Fruit fly (Drosophila melanogaster) whole organism, embryonic: ENCODE results near the gene CG15642.
A peak's percentile ranks its signal among the peaks of the same experiment; 100 is the strongest.

Experiments
- BEAF-32 ChIP-seq: fragments of 200-800 bp; sonication (Bioruptor generic); optimal IDR thresholded peaks from 3 replicates; lab custom pipeline; 2017; ENCODE audit warnings: missing biosample characterization, missing genetic modification characterization, mild to moderate bottlenecking, moderate library complexity, missing genetic modification reagents
- Bgb ChIP-seq: fragments of 200-800 bp; sonication (Bioruptor generic); IDR thresholded peaks from 2 replicates; pipeline ENCODE4 v1.3.6; 2022; ENCODE audit warnings: missing biosample characterization, missing genetic modification characterization; ENCODE audit not compliant: partially characterized antibody
- CG10267 ChIP-seq: fragments of 200-800 bp; sonication (Bioruptor generic); optimal IDR thresholded peaks from 2 replicates; lab custom pipeline; 2018; ENCODE audit warnings: missing biosample characterization, mild to moderate bottlenecking, missing genetic modification characterization, moderate library complexity
- CG10366 ChIP-seq: fragments of 200-800 bp; sonication (Bioruptor generic); IDR thresholded peaks from 2 replicates; pipeline ENCODE4 v1.3.6; 2022; ENCODE audit warnings: missing biosample characterization, missing genetic modification characterization
- CG11398 ChIP-seq: fragments of 200-800 bp; sonication (Bioruptor generic); optimal IDR thresholded peaks from 2 replicates; lab custom pipeline; 2016; ENCODE audit warnings: missing biosample characterization, missing genetic modification characterization
- CG11456 ChIP-seq: fragments of 200-800 bp; sonication (Bioruptor generic); IDR thresholded peaks from 3 replicates; pipeline ENCODE4 v1.3.6; 2022; ENCODE audit warnings: missing biosample characterization, missing genetic modification characterization
- CG13287 ChIP-seq: fragments of 200-800 bp; sonication (Bioruptor generic); IDR thresholded peaks from 2 replicates; pipeline ENCODE4 v1.3.6; 2022; ENCODE audit warnings: missing biosample characterization, missing genetic modification characterization; ENCODE audit not compliant: partially characterized antibody
- CG14965 ChIP-seq: fragments of 200-800 bp; sonication (Bioruptor generic); optimal IDR thresholded peaks from 2 replicates; lab custom pipeline; 2016; ENCODE audit warnings: missing biosample characterization, missing genetic modification characterization, borderline replicate concordance
- CG15514 ChIP-seq: fragments of 200-800 bp; sonication (Bioruptor generic); optimal IDR thresholded peaks from 3 replicates; lab custom pipeline; 2017; ENCODE audit warnings: missing biosample characterization, missing genetic modification characterization, mild to moderate bottlenecking, moderate library complexity, missing genetic modification reagents
- CG16813 ChIP-seq: fragments of 200-800 bp; sonication (Bioruptor generic); IDR thresholded peaks from 3 replicates; pipeline ENCODE4 v1.3.6; 2022; ENCODE audit warnings: missing biosample characterization, missing genetic modification characterization; ENCODE audit not compliant: partially characterized antibody
- CG17802 ChIP-seq: fragments of 200-800 bp; sonication (Bioruptor generic); optimal IDR thresholded peaks from 2 replicates; lab custom pipeline; 2018; ENCODE audit warnings: missing biosample characterization, mild to moderate bottlenecking, missing genetic modification characterization, moderate library complexity
- CG1792 ChIP-seq: fragments of 200-800 bp; sonication (Bioruptor generic); optimal IDR thresholded peaks from 2 replicates; lab custom pipeline; 2016; ENCODE audit warnings: missing biosample characterization, missing genetic modification characterization
- CG18011 ChIP-seq: fragments of 200-800 bp; sonication (Bioruptor generic); optimal IDR thresholded peaks from 2 replicates; lab custom pipeline; 2017; ENCODE audit warnings: missing biosample characterization, missing genetic modification characterization, mild to moderate bottlenecking, moderate library complexity, missing genotype
- CG18619 ChIP-seq: fragments of 200-800 bp; sonication (Bioruptor generic); optimal IDR thresholded peaks from 3 replicates; lab custom pipeline; 2017; ENCODE audit warnings: missing biosample characterization, mild to moderate bottlenecking, missing genetic modification characterization
- CG2116 ChIP-seq: fragments of 200-800 bp; sonication (Bioruptor generic); optimal IDR thresholded peaks from 3 replicates; lab custom pipeline; 2018; ENCODE audit warnings: missing biosample characterization, mild to moderate bottlenecking, missing genetic modification characterization
- CG2202 ChIP-seq: fragments of 200-800 bp; sonication (Bioruptor generic); optimal IDR thresholded peaks from 2 replicates; lab custom pipeline; 2018; ENCODE audit warnings: missing biosample characterization, mild to moderate bottlenecking, missing genetic modification characterization
- CG2712 ChIP-seq: fragments of 200-800 bp; optimal IDR thresholded peaks from 3 replicates; lab custom pipeline; 2019; ENCODE audit warnings: missing biosample characterization, mild to moderate bottlenecking, missing genetic modification characterization, moderate library complexity
- CG3163 ChIP-seq: fragments of 200-800 bp; sonication (Bioruptor generic); optimal IDR thresholded peaks from 3 replicates; lab custom pipeline; 2016; ENCODE audit warnings: missing biosample characterization, missing genetic modification characterization
- CG3281 ChIP-seq: fragments of 200-800 bp; sonication (Bioruptor generic); optimal IDR thresholded peaks from 3 replicates; lab custom pipeline; 2017; ENCODE audit warnings: missing biosample characterization, mild to moderate bottlenecking, missing genetic modification characterization
- CG3847 ChIP-seq: fragments of 200-800 bp; sonication (Bioruptor generic); IDR thresholded peaks from 2 replicates; pipeline ENCODE4 v1.3.6; 2022; ENCODE audit warnings: missing biosample characterization, missing genetic modification characterization
- CG3995 ChIP-seq: fragments of 200-800 bp; sonication (Bioruptor generic); optimal IDR thresholded peaks from 3 replicates; lab custom pipeline; 2016; ENCODE audit warnings: missing biosample characterization, missing genetic modification characterization
- CG4707 ChIP-seq: fragments of 200-800 bp; sonication (Bioruptor generic); optimal IDR thresholded peaks from 2 replicates; lab custom pipeline; 2018; ENCODE audit warnings: missing biosample characterization, mild to moderate bottlenecking, missing genetic modification characterization, moderate library complexity
- CG7556 ChIP-seq: fragments of 200-800 bp; sonication (Bioruptor generic); optimal IDR thresholded peaks from 2 replicates; lab custom pipeline; 2017; ENCODE audit warnings: missing biosample characterization, mild to moderate bottlenecking, missing genetic modification characterization
- CG7963 ChIP-seq: fragments of 200-800 bp; sonication (Bioruptor generic); IDR thresholded peaks from 3 replicates; pipeline ENCODE4 v1.3.6; 2022; ENCODE audit warnings: missing biosample characterization, missing genetic modification characterization; ENCODE audit not compliant: partially characterized antibody
- CG8290 ChIP-seq, 3 experiments: fragments of 200-800 bp; sonication (Bioruptor generic); optimal IDR thresholded peaks; 2 replicates each; lab custom pipeline; 2016 to 2019; ENCODE audit warnings: missing biosample characterization in 3 of 3, missing genetic modification characterization in 3 of 3, mild to moderate bottlenecking in 2 of 3, moderate library complexity in 1 of 3
- CG8924 ChIP-seq: fragments of 200-800 bp; optimal IDR thresholded peaks from 3 replicates; lab custom pipeline; 2019; ENCODE audit warnings: missing biosample characterization, mild to moderate bottlenecking, missing genetic modification characterization, moderate library complexity
- Dp ChIP-seq: fragments of 200-800 bp; sonication (Bioruptor generic); optimal IDR thresholded peaks from 2 replicates; lab custom pipeline; 2018; ENCODE audit warnings: missing biosample characterization, mild to moderate bottlenecking, missing genetic modification characterization, moderate library complexity
- Fer1 ChIP-seq: fragments of 200-800 bp; sonication (Bioruptor generic); optimal IDR thresholded peaks from 2 replicates; lab custom pipeline; 2017; ENCODE audit warnings: missing biosample characterization, mild to moderate bottlenecking, missing genetic modification characterization
- HLH3B ChIP-seq: fragments of 200-800 bp; sonication (Bioruptor generic); IDR thresholded peaks from 2 replicates; pipeline ENCODE4 v1.3.6; 2022; ENCODE audit warnings: missing biosample characterization, missing genetic modification characterization
- HLH4C ChIP-seq: fragments of 200-800 bp; sonication (Bioruptor generic); IDR thresholded peaks from 3 replicates; pipeline ENCODE4 v1.3.6; 2022; ENCODE audit warnings: missing biosample characterization, missing genetic modification characterization; ENCODE audit not compliant: partially characterized antibody
- Lhr ChIP-seq: fragments of 200-800 bp; sonication (Bioruptor generic); optimal IDR thresholded peaks from 3 replicates; lab custom pipeline; 2017; ENCODE audit warnings: mild to moderate bottlenecking, missing biosample characterization, missing genetic modification reagents, missing genetic modification characterization
- Myb ChIP-seq: fragments of 200-800 bp; sonication (Bioruptor generic); optimal IDR thresholded peaks from 2 replicates; lab custom pipeline; 2016; ENCODE audit warnings: missing biosample characterization, missing genetic modification characterization
- Nf-YA ChIP-seq: fragments of 200-800 bp; sonication (Bioruptor generic); IDR thresholded peaks from 2 replicates; pipeline ENCODE4 v1.3.6; 2022; ENCODE audit warnings: missing biosample characterization, missing genetic modification characterization
- Nf-YC ChIP-seq: fragments of 200-800 bp; optimal IDR thresholded peaks from 3 replicates; lab custom pipeline; 2019; ENCODE audit warnings: missing biosample characterization, mild to moderate bottlenecking, missing genetic modification characterization, moderate library complexity
- amos ChIP-seq: fragments of 200-800 bp; sonication (Bioruptor generic); IDR thresholded peaks from 2 replicates; pipeline ENCODE4 v1.3.6; 2022; ENCODE audit warnings: missing biosample characterization, missing genetic modification characterization; ENCODE audit not compliant: partially characterized antibody
- cato ChIP-seq: fragments of 200-800 bp; sonication (Bioruptor generic); optimal IDR thresholded peaks from 2 replicates; lab custom pipeline; 2016; ENCODE audit warnings: missing biosample characterization, missing genetic modification characterization, borderline replicate concordance
- ci ChIP-seq: fragments of 200-800 bp; sonication (Bioruptor generic); IDR thresholded peaks from 3 replicates; pipeline ENCODE4 v1.3.6; 2022; ENCODE audit warnings: missing biosample characterization, missing genetic modification characterization
- crp ChIP-seq, 2 experiments: fragments of 200-800 bp; sonication (Bioruptor generic); optimal IDR thresholded peaks; 2 replicates in 1 of 2; 3 replicates in 1 of 2; lab custom pipeline; 2017; ENCODE audit warnings: missing biosample characterization in 2 of 2, missing genetic modification characterization in 2 of 2, mild to moderate bottlenecking in 1 of 2, moderate library complexity in 1 of 2
- cwo ChIP-seq: fragments of 200-800 bp; sonication (Bioruptor generic); optimal IDR thresholded peaks from 3 replicates; lab custom pipeline; 2017; ENCODE audit warnings: missing biosample characterization, missing genetic modification characterization, mild to moderate bottlenecking, moderate library complexity, missing genetic modification reagents
- gfzf ChIP-seq: fragments of 200-800 bp; sonication (Bioruptor generic); optimal IDR thresholded peaks from 2 replicates; lab custom pipeline; 2016; ENCODE audit warnings: missing biosample characterization, mild to moderate bottlenecking, missing genetic modification characterization, moderate library complexity
- pb ChIP-seq: fragments of 200-800 bp; sonication (Bioruptor generic); optimal IDR thresholded peaks from 3 replicates; lab custom pipeline; 2016; ENCODE audit warnings: missing biosample characterization, missing genetic modification characterization
- tna ChIP-seq: fragments of 200-800 bp; sonication (Bioruptor generic); IDR thresholded peaks from 2 replicates; pipeline ENCODE4 v1.3.6; 2022; ENCODE audit warnings: missing biosample characterization, missing genetic modification characterization; ENCODE audit not compliant: partially characterized antibody
- toy ChIP-seq: fragments of 200-800 bp; sonication (Bioruptor generic); IDR thresholded peaks from 2 replicates; pipeline ENCODE4 v1.3.6; 2022; ENCODE audit warnings: missing biosample characterization, missing genetic modification characterization

The CG15642 gene

dm6 chrX:15486682-15487081, 19.1 kb upstream of the CG15642 start, which contains the start of gene Gmap (continued):
- TF ChIP-seq Nf-YA (GFP tag; lab: Robert Waterston, UW) (no peak), ci (GFP tag; lab: Robert Waterston, UW) (no peak), CG7963 (GFP tag; lab: Robert Waterston, UW) (peak; percentile 93), CG3281 (GFP tag; lab: Kevin White, UChicago) (no peak), CG11456 (GFP tag; lab: Robert Waterston, UW) (no peak), CG7556 (GFP tag; lab: Kevin White, UChicago) (no peak), cato (GFP tag; lab: Kevin White, UChicago) (no peak), CG14965 (no peak), tna (GFP tag; lab: Robert Waterston, UW) (peak; percentile 96), BEAF-32 (peak; percentile 64), CG3163 (GFP tag; lab: Kevin White, UChicago) (no peak), Nf-YC (peak; percentile 20), CG1792 (GFP tag; lab: Kevin White, UChicago) (no peak), cwo (GFP tag; lab: Kevin White, UChicago) (no peak), Myb (GFP tag; lab: Kevin White, UChicago) (peak; percentile 2), CG16813 (GFP tag; lab: Robert Waterston, UW) (peak; percentile 80), Dp (GFP tag; lab: Kevin White, UChicago) (peak; percentile 85), toy (GFP tag; lab: Robert Waterston, UW) (no peak), CG18011 (peak; percentile 97), CG2116 (GFP tag; lab: Kevin White, UChicago) (peak; percentile 75), CG10366 (GFP tag; lab: Robert Waterston, UW) (no peak), CG17802 (tag; lab: Kevin White, UChicago) (no peak), crp (GFP tag; optimal IDR thresholded peaks at IDR 0.05; lab: Kevin White, UChicago) (peak in 1 of 2 experiments; percentile 84), HLH3B (no peak), HLH4C (GFP tag; lab: Robert Waterston, UW) (peak; percentile 96), CG8290 (GFP tag; optimal IDR thresholded peaks at IDR 0.05; lab: Kevin White, UChicago) (no peak), CG8290 (tag; optimal IDR thresholded peaks at IDR 0.05; lab: Kevin White, UChicago) (peak in 1 of 2 experiments; percentile 16), gfzf (no peak), CG2712 (tag; lab: Kevin White, UChicago) (peak; percentile 3), Fer1 (GFP tag; lab: Kevin White, UChicago) (no peak), CG13287 (peak; percentile 81), CG2202 (tag; lab: Kevin White, UChicago) (no peak), CG15514 (GFP tag; lab: Kevin White, UChicago) (peak; percentile 65), CG18619 (GFP tag; lab: Kevin White, UChicago) (no peak), amos (GFP tag; lab: Robert Waterston, UW) (peak; percentile 78; the same call in 1 of the 2 replicates), Bgb (GFP tag; lab: Robert Waterston, UW) (peak; percentile 90), CG10267 (tag; lab: Kevin White, UChicago) (peak; percentile 10), pb (no peak), CG3847 (GFP tag; lab: Robert Waterston, UW) (no peak), CG8924 (tag; lab: Kevin White, UChicago) (peak; percentile 9), Lhr (GFP tag; lab: Kevin White, UChicago) (no peak), CG11398 (no peak), CG4707 (GFP tag; lab: Kevin White, UChicago) (no peak), CG3995 (no peak)
